Worm (Caenorhabditis elegans) whole organism, L2 larva: ENCODE results near the gene F57A8.7.

Experiments used
- R02D3.7 ChIP-seq: fragments of 150-350 bp; optimal IDR thresholded peaks from 2 replicates; lab custom pipeline; 2014; ENCODE audit warnings: missing biosample characterization, missing genetic modification characterization
- aly-2 ChIP-seq: fragments of 150-350 bp; optimal IDR thresholded peaks from 2 replicates; lab custom pipeline; 2014; ENCODE audit warnings: missing biosample characterization, missing genetic modification characterization
- dmd-4 ChIP-seq: sonication (generic microtip); optimal IDR thresholded peaks from 2 replicates; lab custom pipeline; 2017; ENCODE audit warnings: missing biosample characterization, missing genetic modification characterization
- elt-3 ChIP-seq: sonication (generic microtip); optimal IDR thresholded peaks from 2 replicates; lab custom pipeline; 2017; ENCODE audit warnings: missing biosample characterization, missing genetic modification characterization
- fos-1 ChIP-seq: fragments of 150-350 bp; optimal IDR thresholded peaks from 2 replicates; lab custom pipeline; 2014; ENCODE audit warnings: missing biosample characterization, missing genetic modification characterization
- lsy-2 ChIP-seq, 2 experiments: fragments of 150-350 bp in 1 of 2; sonication (generic microtip) in 1 of 2; optimal IDR thresholded peaks; 2 replicates each; lab custom pipeline; 2014 to 2017; ENCODE audit warnings: missing biosample characterization in 2 of 2, missing genetic modification characterization in 2 of 2
- nhr-12 ChIP-seq: fragments of 150-350 bp; optimal IDR thresholded peaks from 2 replicates; lab custom pipeline; 2014; ENCODE audit warnings: missing biosample characterization, missing genetic modification characterization
- nhr-129 ChIP-seq: fragments of 150-350 bp; optimal IDR thresholded peaks from 2 replicates; lab custom pipeline; 2014; ENCODE audit warnings: missing biosample characterization, missing genetic modification characterization
- nhr-237 ChIP-seq: fragments of 150-350 bp; optimal IDR thresholded peaks from 2 replicates; lab custom pipeline; 2014; ENCODE audit warnings: missing biosample characterization, missing genetic modification characterization
- nhr-77 ChIP-seq: fragments of 150-350 bp; optimal IDR thresholded peaks from 2 replicates; lab custom pipeline; 2014; ENCODE audit warnings: missing biosample characterization, missing genetic modification characterization
- sem-4 ChIP-seq: fragments of 150-350 bp; optimal IDR thresholded peaks from 2 replicates; lab custom pipeline; 2014; ENCODE audit warnings: missing biosample characterization, missing genetic modification reagents, missing genetic modification characterization
- unc-39 ChIP-seq: fragments of 150-350 bp; optimal IDR thresholded peaks from 2 replicates; lab custom pipeline; 2014; ENCODE audit warnings: missing biosample characterization, missing genetic modification characterization
- unc-55 ChIP-seq: fragments of 150-350 bp; sonication (generic microtip); optimal IDR thresholded peaks from 3 replicates; lab custom pipeline; 2014; ENCODE audit warnings: missing biosample characterization, missing genetic modification reagents, missing genetic modification characterization

- TF ChIP-seq R02D3.7 (tag; lab: Kevin White, UChicago), result no peak
- TF ChIP-seq nhr-77, result no peak
- no peak for TF ChIP-seq fos-1
- no peak for TF ChIP-seq nhr-12 (tag; lab: Kevin White, UChicago)
- TF ChIP-seq lsy-2 (tag; optimal IDR thresholded peaks at IDR 0.05; lab: Kevin White, UChicago), result no peak
- TF ChIP-seq nhr-237 (tag; lab: Kevin White, UChicago), result no peak
- no peak for TF ChIP-seq unc-55
- no peak for TF ChIP-seq aly-2
- TF ChIP-seq sem-4 (tag; lab: Kevin White, UChicago), result no peak
- no peak for TF ChIP-seq dmd-4 (tag; lab: Kevin White, UChicago)
- no peak for TF ChIP-seq elt-3
- no peak for TF ChIP-seq nhr-129
- TF ChIP-seq unc-39 (tag; lab: Kevin White, UChicago), result no peak
Measured at ce11 chrV:10107309-10107708, 31.8 kb downstream of the F57A8.7 start, which contains the start of gene C08B6.11.
